Worm (Caenorhabditis elegans): ENCODE data around the gene C14A4.12.

Gene C14A4.12

ce11 chrII:10582318-10582717 is 30.5 kb upstream of the C14A4.12 start, which contains the start of gene mrps-22:
TSS of gene mrps-22 (plus strand) at chrII:10582618.
- TF ChIP-seq elt-1 (tag; optimal IDR thresholded peaks at IDR 0.05; ENCODE audit: borderline replicate concordance, insufficient read depth), result no peak
- no peak for TF ChIP-seq bed-3 (GFP tag; optimal IDR thresholded peaks at IDR 0.05)
- no peak for TF ChIP-seq mep-1 (tag; optimal IDR thresholded peaks at IDR 0.05)
- TF ChIP-seq nhr-28 (tag; optimal IDR thresholded peaks at IDR 0.05), result no peak
- no peak for TF ChIP-seq blmp-1 (tag; optimal IDR thresholded peaks at IDR 0.05)
- no peak for TF ChIP-seq sem-2 (GFP tag; optimal IDR thresholded peaks at IDR 0.05)
- TF ChIP-seq unc-39 (tag; optimal IDR thresholded peaks at IDR 0.05), result no peak
- no peak for TF ChIP-seq cnd-1 (tag; optimal IDR thresholded peaks at IDR 0.05)
- no peak for TF ChIP-seq pha-4 (tag; optimal IDR thresholded peaks at IDR 0.05)
- TF ChIP-seq ceh-43 (GFP tag; optimal IDR thresholded peaks at IDR 0.05), result no peak
- no peak for TF ChIP-seq zip-8 (tag; optimal IDR thresholded peaks at IDR 0.05)
- no peak for TF ChIP-seq ztf-11 (tag; optimal IDR thresholded peaks at IDR 0.05)
- no peak for TF ChIP-seq unc-62 (GFP tag; optimal IDR thresholded peaks at IDR 0.05)
- TF ChIP-seq flh-1 (GFP tag; optimal IDR thresholded peaks at IDR 0.05), result no peak
- no peak for TF ChIP-seq ceh-39 (tag; optimal IDR thresholded peaks at IDR 0.05)

DNA sequence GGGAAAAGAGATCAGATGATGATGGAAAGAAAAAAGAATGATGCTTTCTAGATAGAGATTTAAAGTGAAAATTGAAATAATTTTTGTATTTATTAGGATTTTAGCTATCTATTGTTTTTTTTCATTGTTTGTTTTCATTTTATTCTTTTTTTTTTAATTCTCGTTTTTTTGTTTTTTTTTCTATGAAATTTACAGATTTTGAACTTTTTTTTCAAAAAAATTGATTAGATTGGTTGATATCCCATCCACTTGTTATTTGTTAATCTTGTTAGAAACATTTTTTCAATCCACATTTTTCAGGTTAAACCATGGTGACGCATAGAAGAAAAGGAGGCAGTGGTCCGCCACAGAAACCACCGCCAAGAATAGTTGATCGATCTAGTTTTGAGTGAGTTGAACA is 28.8 kb upstream of the C14A4.12 start, which contains the start of gene algn-9:
Gene algn-9 (plus strand): TSS at position 301 of the 400 bp plus-strand sequence.
- TF ChIP-seq mep-1 (tag; optimal IDR thresholded peaks at IDR 0.05), result no peak

DNA sequence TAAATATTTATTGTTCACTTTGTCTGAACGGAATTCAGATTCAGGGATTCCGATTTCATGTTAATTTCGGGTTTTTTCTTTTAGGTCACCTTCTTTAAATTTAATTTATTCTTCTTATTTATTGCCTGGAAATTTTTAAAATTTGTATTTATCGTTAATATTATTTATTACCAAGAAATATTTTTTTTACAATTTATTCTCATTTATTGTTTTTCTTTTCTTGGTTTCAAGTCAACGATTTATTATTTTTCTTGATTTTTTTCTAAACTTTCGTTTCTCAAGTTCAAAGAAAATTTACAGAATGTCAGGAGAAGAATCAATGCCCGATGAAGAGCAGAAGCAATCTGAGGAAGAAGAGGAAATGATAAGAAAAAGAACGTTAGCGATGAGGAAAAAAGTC is 25.1 kb upstream of the C14A4.12 start, which contains the start of gene crn-3:
Gene crn-3 (plus strand): TSS at position 301 of the 400 bp plus-strand sequence.
- TF ChIP-seq M03D4.4 (tag; optimal IDR thresholded peaks at IDR 0.05) (no peak), sem-2 (GFP tag; optimal IDR thresholded peaks at IDR 0.05) (no peak), mep-1 (tag; optimal IDR thresholded peaks at IDR 0.05) (no peak), bed-3 (GFP tag; optimal IDR thresholded peaks at IDR 0.05) (no peak), snpc-4 (tag; optimal IDR thresholded peaks at IDR 0.05) (no peak), zip-8 (tag; optimal IDR thresholded peaks at IDR 0.05) (no peak), elt-3 (tag; optimal IDR thresholded peaks at IDR 0.05) (no peak), drap-1 (GFP tag; optimal IDR thresholded peaks at IDR 0.05) (no peak), unc-39 (tag; optimal IDR thresholded peaks at IDR 0.05) (no peak), pha-4 (tag; optimal IDR thresholded peaks at IDR 0.05) (no peak), ceh-43 (GFP tag; optimal IDR thresholded peaks at IDR 0.05) (no peak)

ce11 chrII:10592452-10592851 is 20.4 kb upstream of the C14A4.12 start, which contains the start of gene crn-5:
TSS of gene crn-5 (plus strand) at chrII:10592752.
- TF ChIP-seq lin-32 (GFP tag; optimal IDR thresholded peaks at IDR 0.05) (no peak), nhr-28 (tag; optimal IDR thresholded peaks at IDR 0.05) (no peak), unc-62 (GFP tag; optimal IDR thresholded peaks at IDR 0.05) (no peak)

ce11 chrII:10594312-10594711 is 18.5 kb upstream of the C14A4.12 start:
- TF ChIP-seq lsy-2 (tag; optimal IDR thresholded peaks at IDR 0.05) (no peak), zip-8 (tag; optimal IDR thresholded peaks at IDR 0.05) (peak; percentile 94)

- TF ChIP-seq zip-8 (tag; optimal IDR thresholded peaks at IDR 0.05) (no peak), blmp-1 (tag; optimal IDR thresholded peaks at IDR 0.05) (no peak), ham-2 (GFP tag; optimal IDR thresholded peaks at IDR 0.05) (no peak), mls-2 (tag; optimal IDR thresholded peaks at IDR 0.05) (no peak), pha-4 (tag; optimal IDR thresholded peaks at IDR 0.05) (no peak), tbx-8 (GFP tag; optimal IDR thresholded peaks at IDR 0.05) (no peak), drap-1 (GFP tag; optimal IDR thresholded peaks at IDR 0.05) (no peak), lin-32 (GFP tag; optimal IDR thresholded peaks at IDR 0.05) (no peak), nhr-76 (tag; optimal IDR thresholded peaks at IDR 0.05) (no peak), nhr-237 (tag; optimal IDR thresholded peaks at IDR 0.05) (no peak), unc-39 (tag; optimal IDR thresholded peaks at IDR 0.05) (no peak), flh-1 (GFP tag; optimal IDR thresholded peaks at IDR 0.05) (no peak)
Observed at ce11 chrII:10594758-10595157, 18.1 kb upstream of the C14A4.12 start, which contains the start of gene C14A4.6. TSS of gene C14A4.6 (minus strand) at chrII:10594776.

DNA sequence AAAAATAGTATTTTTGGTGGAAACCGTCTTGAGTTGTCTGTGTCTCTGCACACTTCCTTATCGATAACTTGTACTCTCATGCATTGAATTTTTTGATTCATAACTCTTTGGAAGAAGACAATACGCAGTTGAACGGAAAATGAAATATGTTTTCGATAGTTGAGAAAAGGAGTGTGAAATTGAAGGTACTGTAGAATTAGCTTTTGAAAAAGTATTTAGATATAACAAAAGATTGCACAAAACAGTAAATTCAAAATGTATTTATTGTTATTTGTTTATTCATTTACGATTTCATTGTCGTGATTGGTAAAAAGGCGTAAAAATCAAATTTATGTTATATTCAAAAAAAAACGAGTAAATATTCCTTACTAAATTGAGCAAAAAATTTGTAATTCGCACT is 16.4 kb upstream of the C14A4.12 start, which contains the start of gene C14A4.7:
Gene C14A4.7 (minus strand): TSS at position 101 of the 400 bp plus-strand sequence.
- no peak for TF ChIP-seq ztf-11 (tag; optimal IDR thresholded peaks at IDR 0.05)
- TF ChIP-seq M03D4.4 (tag; optimal IDR thresholded peaks at IDR 0.05), result no peak
